Fruit fly (Drosophila melanogaster) whole organism, embryonic: ENCODE measurements around the gene Pi4KIIalpha.
A peak's percentile ranks its signal among the peaks of the same experiment; 100 is the strongest.

Source experiments
- B-H1 ChIP-seq: fragments of 200-800 bp; sonication (Bioruptor generic); IDR thresholded peaks from 3 replicates; pipeline ENCODE4 v1.3.6; 2022; ENCODE audit warnings: missing biosample characterization, missing genetic modification characterization
- Blimp-1 ChIP-seq: fragments of 200-800 bp; sonication (Bioruptor generic); optimal IDR thresholded peaks from 3 replicates; lab custom pipeline; 2018; ENCODE audit warnings: missing biosample characterization, missing genetic modification characterization, mild to moderate bottlenecking, moderate library complexity, missing genetic modification reagents
- CG10543 ChIP-seq: fragments of 200-800 bp; sonication (Bioruptor generic); optimal IDR thresholded peaks from 3 replicates; lab custom pipeline; 2017; ENCODE audit warnings: missing biosample characterization, mild to moderate bottlenecking, missing genetic modification characterization, moderate library complexity
- CG12942 ChIP-seq: fragments of 200-800 bp; sonication (Bioruptor generic); optimal IDR thresholded peaks from 3 replicates; lab custom pipeline; 2016; ENCODE audit warnings: missing biosample characterization, missing genetic modification characterization
- CG14710 ChIP-seq: fragments of 200-800 bp; sonication (Bioruptor generic); optimal IDR thresholded peaks from 3 replicates; lab custom pipeline; 2019; ENCODE audit warnings: missing biosample characterization, mild to moderate bottlenecking, missing genetic modification characterization, moderate library complexity
- CG15514 ChIP-seq: fragments of 200-800 bp; sonication (Bioruptor generic); optimal IDR thresholded peaks from 3 replicates; lab custom pipeline; 2017; ENCODE audit warnings: missing biosample characterization, missing genetic modification characterization, mild to moderate bottlenecking, moderate library complexity, missing genetic modification reagents
- CG17186 ChIP-seq: fragments of 200-800 bp; sonication (Bioruptor generic); optimal IDR thresholded peaks from 3 replicates; lab custom pipeline; 2017; ENCODE audit warnings: missing biosample characterization, missing genetic modification reagents, missing genetic modification characterization
- CG17829 ChIP-seq: fragments of 200-800 bp; optimal IDR thresholded peaks from 2 replicates; lab custom pipeline; 2019; ENCODE audit warnings: missing biosample characterization, mild to moderate bottlenecking, missing genetic modification characterization, moderate library complexity
- CG18619 ChIP-seq: fragments of 200-800 bp; sonication (Bioruptor generic); optimal IDR thresholded peaks from 3 replicates; lab custom pipeline; 2017; ENCODE audit warnings: missing biosample characterization, mild to moderate bottlenecking, missing genetic modification characterization
- CG3407 ChIP-seq: fragments of 200-800 bp; sonication (Bioruptor generic); optimal IDR thresholded peaks from 2 replicates; lab custom pipeline; 2018; ENCODE audit warnings: missing biosample characterization, mild to moderate bottlenecking, missing genetic modification characterization
- CG34224 ChIP-seq: fragments of 200-800 bp; sonication (Bioruptor generic); IDR thresholded peaks from 3 replicates; pipeline ENCODE4 v1.3.6; 2022; ENCODE audit warnings: missing biosample characterization, missing genetic modification characterization; ENCODE audit not compliant: partially characterized antibody
- CG34376 ChIP-seq: fragments of 200-800 bp; sonication (Bioruptor generic); optimal IDR thresholded peaks from 2 replicates; lab custom pipeline; 2018; ENCODE audit warnings: missing biosample characterization, mild to moderate bottlenecking, missing genetic modification characterization
- CG3847 ChIP-seq: fragments of 200-800 bp; sonication (Bioruptor generic); IDR thresholded peaks from 2 replicates; pipeline ENCODE4 v1.3.6; 2022; ENCODE audit warnings: missing biosample characterization, missing genetic modification characterization
- CG4328 ChIP-seq: fragments of 200-800 bp; sonication (Bioruptor generic); optimal IDR thresholded peaks from 3 replicates; lab custom pipeline; 2017; ENCODE audit warnings: missing biosample characterization, missing genetic modification reagents, missing genetic modification characterization
- CG4360 ChIP-seq: fragments of 200-800 bp; sonication (Bioruptor generic); IDR thresholded peaks from 2 replicates; pipeline ENCODE4 v1.3.6; 2022; ENCODE audit warnings: missing biosample characterization, missing genetic modification characterization
- CG4617 ChIP-seq: fragments of 200-800 bp; sonication (Bioruptor generic); optimal IDR thresholded peaks from 3 replicates; lab custom pipeline; 2016; ENCODE audit warnings: missing biosample characterization, missing genetic modification characterization, borderline replicate concordance
- CG4854 ChIP-seq: fragments of 200-800 bp; sonication (Bioruptor generic); optimal IDR thresholded peaks from 2 replicates; lab custom pipeline; 2016; ENCODE audit warnings: missing biosample characterization, missing genetic modification characterization, inconsistent platforms
- CG8281 ChIP-seq: fragments of 200-800 bp; sonication (Bioruptor generic); optimal IDR thresholded peaks from 2 replicates; lab custom pipeline; 2018; ENCODE audit warnings: missing biosample characterization, mild to moderate bottlenecking, missing genetic modification characterization, moderate library complexity
- CrebB ChIP-seq: fragments of 200-800 bp; sonication (Bioruptor generic); optimal IDR thresholded peaks from 3 replicates; lab custom pipeline; 2018; ENCODE audit warnings: missing biosample characterization, mild to moderate bottlenecking, missing genetic modification characterization
- Deaf1 ChIP-seq: fragments of 200-800 bp; optimal IDR thresholded peaks from 3 replicates; lab custom pipeline; 2019; ENCODE audit warnings: missing biosample characterization, mild to moderate bottlenecking, missing genetic modification characterization, moderate library complexity
- Dll ChIP-seq: fragments of 200-800 bp; sonication (Bioruptor generic); IDR thresholded peaks from 4 replicates; pipeline ENCODE4 v1.3.6; 2022; ENCODE audit warnings: missing biosample characterization, missing genetic modification characterization; ENCODE audit not compliant: partially characterized antibody
- Elba2 ChIP-seq: fragments of 200-800 bp; sonication (Bioruptor generic); optimal IDR thresholded peaks from 3 replicates; lab custom pipeline; 2016; ENCODE audit warnings: missing biosample characterization, missing genetic modification characterization
- HLH4C ChIP-seq: fragments of 200-800 bp; sonication (Bioruptor generic); IDR thresholded peaks from 3 replicates; pipeline ENCODE4 v1.3.6; 2022; ENCODE audit warnings: missing biosample characterization, missing genetic modification characterization; ENCODE audit not compliant: partially characterized antibody
- Kr ChIP-seq: fragments of 200-800 bp; sonication (Bioruptor generic); optimal IDR thresholded peaks from 2 replicates; lab custom pipeline; 2017; ENCODE audit warnings: missing biosample characterization, mild to moderate bottlenecking, missing genetic modification characterization
- Myb ChIP-seq: fragments of 200-800 bp; sonication (Bioruptor generic); optimal IDR thresholded peaks from 2 replicates; lab custom pipeline; 2016; ENCODE audit warnings: missing biosample characterization, missing genetic modification characterization
- NC2β ChIP-seq: fragments of 200-800 bp; sonication (Bioruptor generic); optimal IDR thresholded peaks from 2 replicates; lab custom pipeline; 2016; ENCODE audit warnings: missing biosample characterization, missing genetic modification characterization
- Nf-YC ChIP-seq: fragments of 200-800 bp; optimal IDR thresholded peaks from 3 replicates; lab custom pipeline; 2019; ENCODE audit warnings: missing biosample characterization, mild to moderate bottlenecking, missing genetic modification characterization, moderate library complexity
- Optix ChIP-seq: fragments of 200-800 bp; sonication (Bioruptor generic); IDR thresholded peaks from 3 replicates; pipeline ENCODE4 v1.3.6; 2022; ENCODE audit warnings: missing biosample characterization, missing genetic modification characterization
- Rfx ChIP-seq: fragments of 200-800 bp; sonication (Bioruptor generic); IDR thresholded peaks from 2 replicates; pipeline ENCODE4 v1.3.6; 2022; ENCODE audit warnings: missing biosample characterization, missing genetic modification characterization
- Sry-β ChIP-seq: fragments of 200-800 bp; sonication (Bioruptor generic); optimal IDR thresholded peaks from 2 replicates; lab custom pipeline; 2018; ENCODE audit warnings: missing biosample characterization, mild to moderate bottlenecking, missing genetic modification characterization, moderate library complexity
- Tbp ChIP-seq: fragments of >200 bp; optimal IDR thresholded peaks from 2 replicates; lab custom pipeline; 2018; ENCODE audit warnings: missing biosample characterization, missing genetic modification characterization
- ato ChIP-seq: fragments of 200-800 bp; sonication (Bioruptor generic); IDR thresholded peaks from 2 replicates; pipeline ENCODE4 v1.3.6; 2022; ENCODE audit warnings: missing biosample characterization, missing genetic modification characterization; ENCODE audit not compliant: partially characterized antibody
- bab2 ChIP-seq: fragments of 200-800 bp; sonication (Bioruptor generic); optimal IDR thresholded peaks from 2 replicates; lab custom pipeline; 2016; ENCODE audit warnings: missing biosample characterization, missing genetic modification characterization
- bbx ChIP-seq: fragments of 200-800 bp; sonication (Bioruptor generic); IDR thresholded peaks from 2 replicates; pipeline ENCODE4 v1.3.6; 2022; ENCODE audit warnings: missing biosample characterization, missing genetic modification characterization; ENCODE audit not compliant: partially characterized antibody
- bcd ChIP-seq: fragments of 200-800 bp; sonication (Bioruptor generic); optimal IDR thresholded peaks from 2 replicates; lab custom pipeline; 2017; ENCODE audit warnings: missing biosample characterization, mild to moderate bottlenecking, missing genetic modification characterization
- chinmo ChIP-seq: fragments of 200-800 bp; sonication (Bioruptor generic); IDR thresholded peaks from 4 replicates; pipeline ENCODE4 v1.3.6; 2022; ENCODE audit warnings: missing biosample characterization, missing genetic modification characterization; ENCODE audit not compliant: partially characterized antibody
- gcm2 ChIP-seq: fragments of 200-800 bp; sonication (Bioruptor generic); optimal IDR thresholded peaks from 2 replicates; lab custom pipeline; 2016; ENCODE audit warnings: missing biosample characterization, missing genetic modification characterization
- gem ChIP-seq: fragments of 200-800 bp; sonication (Bioruptor generic); optimal IDR thresholded peaks from 2 replicates; lab custom pipeline; 2019; ENCODE audit warnings: missing biosample characterization, mild to moderate bottlenecking, missing genetic modification characterization, moderate library complexity
- nerfin-2 ChIP-seq: fragments of 200-800 bp; sonication (Bioruptor generic); IDR thresholded peaks from 2 replicates; pipeline ENCODE4 v1.3.6; 2022; ENCODE audit warnings: missing biosample characterization, missing genetic modification characterization; ENCODE audit not compliant: partially characterized antibody
- oc ChIP-seq: fragments of 200-800 bp; sonication (Bioruptor generic); optimal IDR thresholded peaks from 2 replicates; lab custom pipeline; 2018; ENCODE audit warnings: missing biosample characterization, mild to moderate bottlenecking, missing genetic modification characterization, moderate library complexity
- odd ChIP-seq: fragments of 200-800 bp; sonication (Bioruptor generic); optimal IDR thresholded peaks from 2 replicates; lab custom pipeline; 2017; ENCODE audit warnings: missing biosample characterization, mild to moderate bottlenecking, missing genetic modification characterization
- phol ChIP-seq: fragments of 200-800 bp; sonication (Bioruptor generic); optimal IDR thresholded peaks from 3 replicates; lab custom pipeline; 2018; ENCODE audit warnings: missing biosample characterization, mild to moderate bottlenecking, missing genetic modification characterization, moderate library complexity
- pzg ChIP-seq: fragments of 200-800 bp; sonication (Bioruptor generic); optimal IDR thresholded peaks from 3 replicates; lab custom pipeline; 2018; ENCODE audit warnings: missing biosample characterization, mild to moderate bottlenecking, missing genetic modification characterization, moderate library complexity
- row ChIP-seq: fragments of 200-800 bp; sonication (Bioruptor generic); IDR thresholded peaks from 3 replicates; pipeline ENCODE4 v1.3.6; 2022; ENCODE audit warnings: missing biosample characterization, missing genetic modification characterization
- sens ChIP-seq: fragments of 200-800 bp; sonication (Bioruptor generic); peaks from one replicate; lab custom pipeline; 2016; ENCODE audit warnings: missing biosample characterization, missing genetic modification characterization
- slp2 ChIP-seq: fragments of 200-800 bp; sonication (Bioruptor generic); optimal IDR thresholded peaks from 2 replicates; lab custom pipeline; 2016; ENCODE audit warnings: missing biosample characterization, missing genetic modification characterization
- trem ChIP-seq: fragments of 200-800 bp; optimal IDR thresholded peaks from 3 replicates; lab custom pipeline; 2019; ENCODE audit warnings: missing biosample characterization, mild to moderate bottlenecking, missing genetic modification characterization, moderate library complexity
- tx ChIP-seq: fragments of 200-800 bp; sonication (Bioruptor generic); optimal IDR thresholded peaks from 2 replicates; lab custom pipeline; 2016; ENCODE audit warnings: missing biosample characterization, missing genetic modification characterization

Gene Pi4KIIalpha

DNA sequence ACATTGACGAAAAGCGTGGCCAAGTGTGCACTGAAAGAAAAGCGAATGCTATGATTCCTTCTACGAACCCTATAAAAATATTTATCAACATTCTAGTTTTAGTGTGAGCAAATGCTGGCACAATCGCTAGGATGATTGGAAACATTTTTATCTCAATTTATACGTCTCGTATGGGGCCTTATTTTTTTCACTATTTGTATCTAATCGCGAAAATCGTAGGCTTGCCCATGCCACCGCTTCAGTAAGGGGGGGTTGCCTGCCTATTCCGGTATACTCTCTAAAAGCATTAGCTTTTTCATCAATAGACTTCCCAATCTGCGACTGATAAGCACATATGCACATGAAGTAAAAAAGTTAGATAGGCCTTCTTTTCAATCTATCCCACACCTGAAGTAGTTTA is 2.2 kb upstream of the Pi4KIIalpha start (continued):
- TF ChIP-seq CG17186 (no peak), gem (tag; lab: Kevin White, UChicago) (no peak), Optix (peak; percentile 90), Kr (GFP tag; lab: Kevin White, UChicago) (no peak), CG10543 (GFP tag; lab: Kevin White, UChicago) (peak; percentile 69), CG3407 (GFP tag; lab: Kevin White, UChicago) (peak; percentile 68), CG18619 (GFP tag; lab: Kevin White, UChicago) (peak; percentile 61), oc (tag; lab: Kevin White, UChicago) (peak; percentile 69), odd (GFP tag; lab: Kevin White, UChicago) (peak; percentile 57), slp2 (GFP tag; lab: Kevin White, UChicago) (peak; percentile 54), bcd (GFP tag; lab: Kevin White, UChicago) (peak; percentile 80)

DNA sequence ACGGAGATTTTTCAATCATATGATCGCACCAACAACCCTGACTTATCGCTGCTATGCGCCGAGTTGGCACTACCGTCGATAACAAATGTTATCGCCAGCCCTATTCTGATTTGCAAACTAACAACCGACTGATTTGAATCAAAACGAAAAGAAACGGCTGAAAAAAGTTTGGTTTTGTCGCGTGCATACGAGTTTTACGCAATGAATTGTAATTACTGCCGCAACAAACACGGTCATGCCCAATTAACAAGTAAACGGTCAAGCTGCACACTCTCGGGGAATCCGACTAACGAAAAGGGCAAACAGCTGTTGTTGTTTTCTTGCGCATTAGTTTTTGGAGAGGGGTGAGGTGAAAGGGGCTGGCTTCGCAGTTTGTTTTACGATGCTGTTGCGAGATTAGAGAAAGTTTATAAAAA is 1.3 kb upstream of the Pi4KIIalpha start, which contains the start of the genes CG14671 and CG12746:
TSS of gene CG14671 (minus strand) at position 41 of the 416 bp plus-strand sequence.
TSS of gene CG12746 (plus strand) at position 91 of the 416 bp plus-strand sequence.
- TF ChIP-seq HLH4C (GFP tag; lab: Robert Waterston, UW) (peak; percentile 44; the same call in 2 of the 3 replicates), row (0 out of 3 replicates have a peak, but pooled peaks have one; percentile 17), bbx (GFP tag; lab: Robert Waterston, UW) (peak; percentile 29; the same call in 1 of the 2 replicates), bab2 (no peak), sens (GFP tag; lab: Kevin White, UChicago) (peak; percentile 79), CG4854 (GFP tag; lab: Kevin White, UChicago) (no peak), Nf-YC (tag; lab: Kevin White, UChicago) (peak; percentile 66), CG4617 (GFP tag; lab: Kevin White, UChicago) (peak; percentile 52), Sry-β (peak; percentile 88), tx (GFP tag; lab: Kevin White, UChicago) (peak; percentile 14), CG14710 (peak; percentile 18), nerfin-2 (GFP tag; lab: Robert Waterston, UW) (peak; percentile 36; the same call in 1 of the 2 replicates), CG15514 (GFP tag; lab: Kevin White, UChicago) (no peak), Blimp-1 (no peak), CG17829 (tag; lab: Kevin White, UChicago) (no peak), chinmo (GFP tag; lab: Robert Waterston, UW) (no peak), CG12942 (GFP tag; lab: Kevin White, UChicago) (no peak), CG34376 (GFP tag; lab: Kevin White, UChicago) (peak; percentile 31), trem (tag; lab: Kevin White, UChicago) (peak; percentile 99), Tbp (GFP tag; lab: Kevin White, UChicago) (no peak), NC2β (GFP tag; lab: Kevin White, UChicago) (no peak), Dll (GFP tag; lab: Robert Waterston, UW) (peak; percentile 51; the same call in 2 of the 4 replicates), CG8281 (no peak), CG4360 (GFP tag; lab: Robert Waterston, UW) (peak; percentile 48), CG4328 (no peak), phol (peak; percentile 22), B-H1 (GFP tag; lab: Robert Waterston, UW) (no peak), CG34224 (GFP tag; lab: Robert Waterston, UW) (0 out of 3 replicates have a peak, but pooled peaks have one; percentile 27), CG3847 (0 out of 2 replicates have a peak, but pooled peaks have one; percentile 18), Elba2 (GFP tag; lab: Kevin White, UChicago) (peak; percentile 7), ato (0 out of 2 replicates have a peak, but pooled peaks have one; percentile 19), CrebB (tag; lab: Kevin White, UChicago) (peak; percentile 26), pzg (GFP tag; lab: Kevin White, UChicago) (peak; percentile 63), Myb (GFP tag; lab: Kevin White, UChicago) (peak; percentile 84), gcm2 (GFP tag; lab: Kevin White, UChicago) (no peak), Deaf1 (tag; lab: Kevin White, UChicago) (peak; percentile 58), Rfx (no peak)
